Worm (Caenorhabditis elegans) whole organism, L1 larva: ENCODE data around the gene tgt-1.
A peak's percentile ranks its signal among the peaks of the same experiment; 100 is the strongest.

Experiments used
- C34B4.2 ChIP-seq: sonication (generic microtip); optimal IDR thresholded peaks from 2 replicates; lab custom pipeline; 2017; ENCODE audit warnings: mild to moderate bottlenecking, missing genetic modification characterization, missing compliant biosample characterization
- F16B12.6 ChIP-seq: fragments of 150-350 bp; optimal IDR thresholded peaks from 2 replicates; lab custom pipeline; 2014; ENCODE audit warnings: missing biosample characterization, missing genetic modification characterization
- aly-2 ChIP-seq: fragments of 150-350 bp; optimal IDR thresholded peaks from 2 replicates; lab custom pipeline; 2014; ENCODE audit warnings: missing biosample characterization, missing genetic modification characterization
- blmp-1 ChIP-seq: fragments of 150-350 bp; optimal IDR thresholded peaks from 2 replicates; lab custom pipeline; 2014; ENCODE audit warnings: missing biosample characterization, missing genetic modification characterization
- ceh-82 ChIP-seq, 3 experiments: fragments of 150-350 bp in 1 of 3; sonication (generic microtip) in 2 of 3; optimal IDR thresholded peaks; 2 replicates each; lab custom pipeline; 2014 to 2017; ENCODE audit warnings: missing biosample characterization in 3 of 3, missing genetic modification characterization in 3 of 3
- ceh-90 ChIP-seq: sonication (generic microtip); optimal IDR thresholded peaks from 2 replicates; lab custom pipeline; 2016; ENCODE audit warnings: missing genetic modification characterization, missing compliant biosample characterization
- dsc-1 ChIP-seq: sonication (generic microtip); optimal IDR thresholded peaks from 2 replicates; lab custom pipeline; 2016; ENCODE audit warnings: mild to moderate bottlenecking, missing genetic modification characterization, missing compliant biosample characterization
- efl-3 ChIP-seq: fragments of 200-800 bp; sonication (Bioruptor generic); optimal IDR thresholded peaks from 2 replicates; lab custom pipeline; 2018; ENCODE audit warnings: mild to moderate bottlenecking, missing genetic modification characterization, missing compliant biosample characterization
- elt-2 ChIP-seq: sonication (generic microtip); optimal IDR thresholded peaks from 2 replicates; lab custom pipeline; 2016; ENCODE audit warnings: missing genetic modification characterization, mild to moderate bottlenecking, inconsistent platforms, missing compliant biosample characterization, missing genetic modification reagents
- elt-3 ChIP-seq, 6 experiments: fragments of 150-350 bp in 1 of 6; sonication (generic microtip); optimal IDR thresholded peaks; 2 replicates each; lab custom pipeline; 2017 to 2018; ENCODE audit warnings: missing biosample characterization in 6 of 6, missing genetic modification characterization in 6 of 6, inconsistent platforms in 1 of 6
- fkh-10 ChIP-seq: sonication (generic microtip); optimal IDR thresholded peaks from 2 replicates; lab custom pipeline; 2017; ENCODE audit warnings: missing biosample characterization, missing genetic modification reagents, missing genetic modification characterization
- fkh-4 ChIP-seq: sonication (generic microtip); optimal IDR thresholded peaks from 2 replicates; lab custom pipeline; 2016; ENCODE audit warnings: missing compliant biosample characterization, missing genetic modification characterization, borderline replicate concordance
- fkh-8 ChIP-seq: sonication (generic microtip); optimal IDR thresholded peaks from 2 replicates; lab custom pipeline; 2016; ENCODE audit warnings: mild to moderate bottlenecking, missing genetic modification characterization, missing compliant biosample characterization
- grh-1 ChIP-seq: fragments of 200-800 bp; sonication (Bioruptor generic); IDR thresholded peaks from 2 replicates; pipeline ENCODE4 v1.3.6; 2022; ENCODE audit warnings: missing genetic modification reagents, missing genetic modification characterization, missing compliant biosample characterization
- hlh-4 ChIP-seq: sonication (generic microtip); optimal IDR thresholded peaks from 2 replicates; lab custom pipeline; 2016; ENCODE audit warnings: mild to moderate bottlenecking, missing genetic modification characterization, missing compliant biosample characterization
- hpl-2 ChIP-seq: fragments of 150-350 bp; optimal IDR thresholded peaks from 2 replicates; lab custom pipeline; 2014; ENCODE audit warnings: missing biosample characterization, missing genetic modification reagents, missing genetic modification characterization
- irx-1 ChIP-seq: sonication (generic microtip); optimal IDR thresholded peaks from 2 replicates; lab custom pipeline; 2016; ENCODE audit warnings: missing genetic modification characterization, missing compliant biosample characterization
- isw-1 ChIP-seq: fragments of 200-800 bp; sonication (Bioruptor generic); IDR thresholded peaks from 2 replicates; pipeline ENCODE4 v1.3.6; 2022; ENCODE audit warnings: missing genetic modification characterization, missing compliant biosample characterization
- lin-14 ChIP-seq: fragments of 200-800 bp; sonication (Bioruptor generic); optimal IDR thresholded peaks from 2 replicates; lab custom pipeline; 2018; ENCODE audit warnings: mild to moderate bottlenecking, missing genetic modification characterization, moderate library complexity, missing compliant biosample characterization
- lir-3 ChIP-seq: sonication (generic microtip); optimal IDR thresholded peaks from 2 replicates; lab custom pipeline; 2016; ENCODE audit warnings: mild to moderate bottlenecking, missing genetic modification characterization, moderate library complexity, missing compliant biosample characterization; ENCODE audit not compliant: poor library complexity
- mab-9 ChIP-seq: fragments of 200-800 bp; sonication (Bioruptor generic); IDR thresholded peaks from 2 replicates; pipeline ENCODE4 v1.3.6; 2022; ENCODE audit warnings: missing genetic modification reagents, missing genetic modification characterization, missing compliant biosample characterization
- mef-2 ChIP-seq: fragments of 150-350 bp; optimal IDR thresholded peaks from 2 replicates; lab custom pipeline; 2014; ENCODE audit warnings: missing biosample characterization, missing genetic modification characterization
- nhr-12 ChIP-seq: sonication (generic microtip); optimal IDR thresholded peaks from 2 replicates; lab custom pipeline; 2017; ENCODE audit warnings: missing biosample characterization, missing genetic modification characterization
- nhr-20 ChIP-seq: sonication (generic microtip); optimal IDR thresholded peaks from 2 replicates; lab custom pipeline; 2016; ENCODE audit warnings: mild to moderate bottlenecking, missing genetic modification characterization, missing compliant biosample characterization
- nhr-237 ChIP-seq: fragments of 150-350 bp; optimal IDR thresholded peaks from 2 replicates; lab custom pipeline; 2014; ENCODE audit warnings: missing biosample characterization, missing genetic modification characterization
- nhr-47 ChIP-seq: sonication (generic microtip); optimal IDR thresholded peaks from 2 replicates; lab custom pipeline; 2016; ENCODE audit warnings: mild to moderate bottlenecking, missing genetic modification characterization, moderate library complexity, missing compliant biosample characterization
- nhr-71 ChIP-seq: sonication (generic microtip); optimal IDR thresholded peaks from 2 replicates; lab custom pipeline; 2016; ENCODE audit warnings: mild to moderate bottlenecking, missing genetic modification characterization, moderate library complexity, missing compliant biosample characterization
- nhr-85 ChIP-seq: sonication (generic microtip); peaks from one replicate; lab custom pipeline; 2016; ENCODE audit warnings: missing genetic modification characterization, inconsistent platforms, missing compliant biosample characterization
- pax-3 ChIP-seq: fragments of 200-800 bp; sonication (Bioruptor generic); optimal IDR thresholded peaks from 2 replicates; lab custom pipeline; 2018; ENCODE audit warnings: mild to moderate bottlenecking, missing genetic modification characterization, moderate library complexity, missing compliant biosample characterization
- skn-1 ChIP-seq: fragments of 150-350 bp; optimal IDR thresholded peaks from 2 replicates; lab custom pipeline; 2014; ENCODE audit warnings: missing biosample characterization, missing genetic modification characterization
- snu-23 ChIP-seq: sonication (generic microtip); optimal IDR thresholded peaks from 2 replicates; lab custom pipeline; 2016; ENCODE audit warnings: missing genetic modification characterization, missing compliant biosample characterization
- sox-4 ChIP-seq: sonication (generic microtip); optimal IDR thresholded peaks from 2 replicates; lab custom pipeline; 2016; ENCODE audit warnings: missing genetic modification characterization, missing compliant biosample characterization
- unc-30 ChIP-seq: sonication (generic microtip); optimal IDR thresholded peaks from 2 replicates; lab custom pipeline; 2017; ENCODE audit warnings: missing biosample characterization, missing genetic modification characterization
- unc-62 ChIP-seq: fragments of 150-350 bp; optimal IDR thresholded peaks from 2 replicates; lab custom pipeline; 2014; ENCODE audit warnings: missing biosample characterization, missing genetic modification reagents, missing genetic modification characterization
- vab-15 ChIP-seq: sonication (generic microtip); optimal IDR thresholded peaks from 2 replicates; lab custom pipeline; 2017; ENCODE audit warnings: missing genotype, mild to moderate bottlenecking, missing genetic modification characterization, missing compliant biosample characterization
- zip-4 ChIP-seq: fragments of 200-800 bp; sonication (Bioruptor generic); optimal IDR thresholded peaks from 2 replicates; lab custom pipeline; 2018; ENCODE audit warnings: mild to moderate bottlenecking, missing genetic modification characterization, moderate library complexity, missing compliant biosample characterization

Gene tgt-1

DNA sequence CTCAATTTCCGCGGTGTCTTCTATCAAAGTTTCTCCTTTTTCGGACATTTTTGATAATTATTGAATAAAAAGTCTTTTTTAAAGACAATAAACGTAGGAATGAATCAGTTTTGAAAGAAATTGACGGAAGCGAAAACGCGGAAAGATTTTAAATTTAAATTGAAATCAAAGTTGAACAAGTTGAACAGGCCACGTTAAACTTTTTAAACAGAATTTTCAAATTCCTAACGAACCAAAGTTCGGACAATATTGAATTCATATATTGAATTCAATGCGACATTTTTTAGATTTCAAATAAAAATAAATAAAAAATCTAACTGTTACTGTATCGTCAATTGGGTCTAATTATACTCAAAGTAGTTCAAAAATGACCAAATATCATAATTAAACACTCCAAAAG, 9.9 kb downstream of the tgt-1 start, which contains the start of gene hdl-1:
Gene hdl-1, minus strand, starts transcription at position 101 of the 400 bp plus-strand sequence.
- TF ChIP-seq mab-9: no peak
- no peak for TF ChIP-seq dsc-1 (tag; lab: Kevin White, UChicago)
- TF ChIP-seq fkh-4 (tag; lab: Kevin White, UChicago): no peak
- TF ChIP-seq nhr-47 (tag; lab: Kevin White, UChicago): no peak
- TF ChIP-seq grh-1 (GFP tag; lab: Robert Waterston, UW): no peak
- TF ChIP-seq nhr-20 (tag; lab: Kevin White, UChicago): no peak
- TF ChIP-seq mef-2 (tag; lab: Kevin White, UChicago): no peak

DNA sequence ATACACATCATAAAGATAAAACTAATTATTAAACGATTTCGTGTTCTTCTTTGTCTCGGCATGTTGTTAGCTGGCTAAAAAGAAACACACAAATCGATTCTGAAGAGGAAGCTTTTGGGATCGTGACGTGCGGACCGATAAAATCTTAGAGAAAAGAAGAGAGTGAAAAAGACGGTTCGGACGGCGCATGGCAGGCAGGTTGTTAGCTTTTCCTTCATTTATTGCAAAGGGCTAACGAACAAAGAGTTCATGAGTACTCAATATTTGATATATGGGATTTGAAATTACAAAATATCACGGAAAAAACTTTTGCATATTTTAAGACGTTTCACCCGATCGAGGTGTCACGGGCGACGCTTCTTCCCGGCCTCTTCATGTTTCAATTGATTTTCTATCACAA, 14.0 kb downstream of the tgt-1 start, which contains the start of gene ZK829.3:
Gene ZK829.3, minus strand, starts transcription at position 101 of the 400 bp plus-strand sequence.
- TF ChIP-seq unc-62: no peak
- no peak for TF ChIP-seq sox-4
- no peak for TF ChIP-seq elt-3 (tag; optimal IDR thresholded peaks at IDR 0.05; lab: Kevin White, UChicago)
- no peak for TF ChIP-seq lir-3 (tag; lab: Kevin White, UChicago)
- no peak for TF ChIP-seq nhr-20 (tag; lab: Kevin White, UChicago)
- TF ChIP-seq hlh-4 (tag; lab: Kevin White, UChicago): no peak
- TF ChIP-seq ceh-90 (tag; lab: Kevin White, UChicago): no peak
- TF ChIP-seq isw-1: no peak
- TF ChIP-seq lin-14 (GFP tag; lab: Kevin White, UChicago): no peak
- no peak for TF ChIP-seq F16B12.6
- TF ChIP-seq elt-2 (tag; lab: Kevin White, UChicago): no peak
- no peak for TF ChIP-seq ceh-82 (tag; optimal IDR thresholded peaks at IDR 0.05; lab: Kevin White, UChicago)
- no peak for TF ChIP-seq fkh-10 (GFP tag; lab: Kevin White, UChicago)

DNA sequence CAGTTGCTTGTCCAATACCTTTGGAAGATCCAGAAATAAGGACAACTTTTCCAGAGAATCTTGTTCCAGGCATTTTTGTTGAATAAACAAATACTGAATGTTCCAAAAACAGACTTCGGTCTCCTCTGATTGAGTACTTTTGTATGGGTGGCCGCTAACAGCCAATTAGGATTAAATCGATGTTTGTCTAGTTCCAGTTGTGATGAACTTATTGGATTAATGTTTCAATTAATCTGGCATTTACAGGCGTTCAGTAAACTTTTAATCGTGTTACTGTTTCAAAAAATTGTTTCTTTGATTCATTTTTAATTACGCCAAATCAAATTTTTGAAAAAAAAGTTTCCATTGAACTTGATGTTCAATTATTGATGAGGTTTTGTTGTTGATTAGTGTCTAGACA, 17.3 kb downstream of the tgt-1 start, which contains the start of gene ZK829.1:
Gene ZK829.1, minus strand, starts transcription at position 101 of the 400 bp plus-strand sequence.
- TF ChIP-seq irx-1 (no peak), zip-4 (GFP tag; lab: Kevin White, UChicago) (no peak), C34B4.2 (no peak)

DNA sequence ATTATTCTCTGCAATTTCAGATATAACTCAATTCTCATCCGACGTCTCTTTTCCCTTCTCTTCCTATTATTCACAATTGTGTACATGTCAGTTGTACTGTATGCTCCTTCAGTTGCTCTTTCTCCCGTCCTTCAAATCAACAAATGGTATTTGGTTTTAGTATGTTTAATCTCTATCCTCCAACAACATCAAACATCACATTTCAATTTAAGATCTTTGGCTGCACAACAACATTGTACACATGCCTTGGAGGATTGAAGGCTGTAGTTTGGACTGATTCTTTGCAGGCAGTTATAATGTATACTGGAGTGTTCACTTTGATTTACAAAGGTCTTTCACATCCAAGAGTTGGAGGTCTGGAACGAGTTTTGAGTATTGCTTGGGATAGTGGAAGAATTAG, 21.1 kb downstream of the tgt-1 start:
- TF ChIP-seq snu-23 (GFP tag; lab: Kevin White, UChicago) (peak; percentile 47), lin-14 (GFP tag; lab: Kevin White, UChicago) (no peak), efl-3 (no peak), nhr-85 (peak; percentile 26), unc-30 (tag; lab: Kevin White, UChicago) (no peak), C34B4.2 (no peak), blmp-1 (no peak), nhr-71 (peak; percentile 82), skn-1 (tag; lab: Kevin White, UChicago) (no peak), nhr-20 (tag; lab: Kevin White, UChicago) (peak; percentile 62)
- TF ChIP-seq, all 84 proteins: peak for 4

DNA sequence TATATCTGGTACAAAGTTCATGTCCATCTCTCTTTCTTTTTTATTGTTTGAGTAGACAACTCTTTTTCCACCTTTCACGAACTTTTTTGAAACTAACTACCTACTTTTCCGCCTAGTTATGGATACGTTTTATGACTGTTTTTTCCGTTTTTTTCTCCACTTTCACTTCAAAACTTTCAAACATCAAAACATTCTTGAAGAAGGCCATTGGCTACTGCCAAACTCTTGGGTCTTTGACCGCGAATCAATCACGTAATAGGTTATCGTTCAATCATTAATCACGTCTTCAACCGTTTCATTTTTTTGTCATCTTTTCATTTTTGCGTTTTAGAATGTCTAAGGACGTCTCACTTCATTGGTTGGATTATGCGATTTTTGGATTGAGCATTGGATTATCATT, 22.5 kb downstream of the tgt-1 start, which contains the start of gene slc-5A12:
Gene slc-5A12, plus strand, starts transcription at position 333 of the 400 bp plus-strand sequence.
- TF ChIP-seq vab-15 (tag; lab: Kevin White, UChicago) (no peak), hpl-2 (GFP tag; lab: Kevin White, UChicago) (no peak), blmp-1 (peak; percentile 72), sox-4 (no peak), snu-23 (GFP tag; lab: Kevin White, UChicago) (peak; percentile 20), elt-3 (tag; optimal IDR thresholded peaks at IDR 0.05; lab: Kevin White, UChicago) (peak in 1 of 6 experiments; percentile 1), elt-2 (tag; lab: Kevin White, UChicago) (no peak), nhr-85 (peak; percentile 41)
- TF ChIP-seq, all 84 proteins: peak for 4

DNA sequence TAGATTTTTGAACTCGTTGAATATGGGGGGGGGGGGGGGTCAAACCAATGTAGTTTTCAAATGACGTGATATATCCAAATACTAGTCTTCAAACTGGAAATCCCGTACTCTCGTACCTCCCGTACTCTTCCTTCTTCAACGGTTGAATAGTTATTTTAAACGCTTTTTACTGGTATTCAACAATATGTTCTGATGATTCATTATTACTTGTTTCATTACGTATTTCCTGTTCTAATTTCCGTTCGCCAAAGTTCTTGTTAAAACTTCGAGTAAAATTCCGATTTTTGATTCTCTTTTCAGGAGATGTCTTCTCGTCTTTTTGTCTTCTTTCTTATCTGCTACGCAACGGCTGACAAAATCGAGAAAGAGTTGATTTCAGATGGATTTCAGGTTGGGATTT, 29.0 kb downstream of the tgt-1 start, which contains the start of gene nhx-9:
Gene nhx-9, plus strand, starts transcription at position 301 of the 400 bp plus-strand sequence.
- TF ChIP-seq unc-62 (no peak), nhr-12 (no peak), aly-2 (tag; lab: Kevin White, UChicago) (no peak), fkh-8 (tag; lab: Kevin White, UChicago) (no peak), zip-4 (GFP tag; lab: Kevin White, UChicago) (no peak), nhr-237 (tag; lab: Kevin White, UChicago) (no peak), pax-3 (tag; lab: Kevin White, UChicago) (no peak)
